Worm (Caenorhabditis elegans) whole organism, young adult: ENCODE data around the gene Y54G2A.41.

Experiments used
- him-1 ChIP-seq: sonication (generic microtip); optimal IDR thresholded peaks from 2 replicates; lab custom pipeline; 2016; ENCODE audit warnings: missing genotype, missing genetic modification reagents, missing genetic modification characterization, missing compliant biosample characterization
- snpc-4 ChIP-seq, 5 experiments: fragments of 150-350 bp in 1 of 5; sonication (generic microtip) in 4 of 5; optimal IDR thresholded peaks; 2 replicates each; lab custom pipeline; 2014 to 2018; ENCODE audit warnings: missing genetic modification characterization in 5 of 5, missing biosample characterization in 3 of 5, antibody characterized with exemption in 2 of 5, mild to moderate bottlenecking in 2 of 5, missing compliant biosample characterization in 2 of 5, missing genotype in 2 of 5, moderate library complexity in 2 of 5, missing genetic modification reagents in 1 of 5
- unc-62 ChIP-seq: fragments of 150-350 bp; optimal IDR thresholded peaks from 2 replicates; lab custom pipeline; 2014; ENCODE audit warnings: missing biosample characterization, missing genetic modification reagents, missing genetic modification characterization

DNA sequence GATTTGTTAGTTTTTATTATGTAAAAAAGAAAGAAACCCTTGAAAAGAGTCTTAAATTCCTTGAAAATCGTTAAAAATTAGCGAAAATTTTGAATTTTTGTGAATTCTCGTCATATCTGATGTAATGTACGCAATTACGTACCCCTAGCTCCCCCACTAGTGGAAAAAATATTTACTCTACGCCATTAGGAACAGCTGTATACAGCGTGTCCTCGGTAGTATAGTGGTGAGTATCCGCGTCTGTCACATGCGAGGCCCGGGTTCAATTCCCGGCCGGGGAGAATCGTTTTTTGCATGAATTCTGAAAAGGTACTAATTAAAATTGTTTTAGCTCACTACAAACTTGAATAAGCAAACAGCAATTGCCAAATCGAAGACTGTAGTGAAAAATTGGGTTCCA is 48.2 kb downstream of the Y54G2A.41 start:
- TF ChIP-seq snpc-4 (GFP tag; optimal IDR thresholded peaks at IDR 0.05; lab: Kevin White, UChicago) (no peak), snpc-4 (tag; optimal IDR thresholded peaks at IDR 0.05; lab: Kevin White, UChicago) (no peak), unc-62 (no peak), him-1 (no peak)
